Worm (Caenorhabditis elegans) whole organism, L4 larva: ENCODE data around the gene ugt-2.

Source experiments
- F26F4.8 ChIP-seq: fragments of 200-800 bp; sonication (Bioruptor generic); conservative IDR thresholded peaks from 2 replicates; pipeline ENCODE4 v1.3.6; 2022; ENCODE audit warnings: missing genetic modification characterization, missing compliant biosample characterization
- F44E2.7 ChIP-seq: fragments of 200-800 bp; sonication (Bioruptor generic); IDR thresholded peaks from 2 replicates; pipeline ENCODE4 v2.1.2; 2022; ENCODE audit warnings: missing genetic modification characterization, missing compliant biosample characterization
- F49E8.2 ChIP-seq: sonication (generic microtip); optimal IDR thresholded peaks from 2 replicates; lab custom pipeline; 2016; ENCODE audit warnings: missing compliant biosample characterization, mild to moderate bottlenecking, missing genetic modification characterization, borderline replicate concordance
- T26A8.4 ChIP-seq: fragments of 200-800 bp; sonication (Bioruptor generic); IDR thresholded peaks from 2 replicates; pipeline ENCODE4 v1.3.6; 2022; ENCODE audit warnings: missing genetic modification characterization, missing compliant biosample characterization
- Y105C5A.15 ChIP-seq: fragments of 200-800 bp; sonication (Bioruptor generic); IDR thresholded peaks from 2 replicates; pipeline ENCODE4 v1.3.6; 2022; ENCODE audit warnings: missing genetic modification characterization, missing compliant biosample characterization
- Y48G9A.11 ChIP-seq: fragments of 200-800 bp; sonication (Bioruptor generic); IDR thresholded peaks from 2 replicates; pipeline ENCODE4 v1.3.6; 2022; ENCODE audit warnings: missing genetic modification reagents, missing genetic modification characterization, missing compliant biosample characterization
- Y75B8A.6 ChIP-seq: fragments of 200-800 bp; sonication (Bioruptor generic); IDR thresholded peaks from 2 replicates; pipeline ENCODE4 v1.3.6; 2022; ENCODE audit warnings: missing genetic modification reagents, missing genetic modification characterization, missing compliant biosample characterization
- ZK546.5 ChIP-seq, 2 experiments: sonication (generic microtip); optimal IDR thresholded peaks; 2 replicates each; lab custom pipeline; 2017; ENCODE audit warnings: missing biosample characterization in 2 of 2, missing genetic modification characterization in 2 of 2
- aha-1 ChIP-seq: fragments of 150-350 bp; peaks from one replicate; lab custom pipeline; 2014; ENCODE audit warnings: missing biosample characterization, missing genetic modification characterization
- aly-2 ChIP-seq: sonication (generic microtip); optimal IDR thresholded peaks from 2 replicates; lab custom pipeline; 2018; ENCODE audit warnings: missing biosample characterization, missing genetic modification characterization
- arid-1 ChIP-seq: fragments of 200-800 bp; sonication (Bioruptor generic); conservative IDR thresholded peaks from 2 replicates; pipeline ENCODE4 v1.3.6; 2022; ENCODE audit warnings: missing genetic modification reagents, missing genetic modification characterization, missing compliant biosample characterization
- ceh-20 ChIP-seq: fragments of 200-800 bp; sonication (Bioruptor generic); IDR thresholded peaks from 2 replicates; pipeline ENCODE4 v1.3.6; 2022; ENCODE audit warnings: missing genetic modification reagents, missing genetic modification characterization, missing compliant biosample characterization
- ceh-28 ChIP-seq: fragments of 150-350 bp; optimal IDR thresholded peaks from 2 replicates; lab custom pipeline; 2014; ENCODE audit warnings: missing biosample characterization, missing genetic modification reagents, missing genetic modification characterization
- ceh-44 ChIP-seq: fragments of 200-800 bp; sonication (Bioruptor generic); IDR thresholded peaks from 2 replicates; pipeline ENCODE4 v1.3.6; 2022; ENCODE audit warnings: missing genetic modification reagents, missing genetic modification characterization, missing compliant biosample characterization
- ceh-62 ChIP-seq: sonication (generic microtip); optimal IDR thresholded peaks from 2 replicates; lab custom pipeline; 2017; ENCODE audit warnings: missing biosample characterization, missing genetic modification characterization
- ceh-82 ChIP-seq: sonication (generic microtip); optimal IDR thresholded peaks from 2 replicates; lab custom pipeline; 2017; ENCODE audit warnings: missing biosample characterization, missing genetic modification characterization
- ces-1 ChIP-seq: fragments of 150-350 bp; sonication (generic microtip); optimal IDR thresholded peaks from 4 replicates; lab custom pipeline; 2014; ENCODE audit warnings: missing biosample characterization, missing genetic modification reagents, missing genetic modification characterization
- ctbp-1 ChIP-seq: fragments of 200-800 bp; sonication (Bioruptor generic); IDR thresholded peaks from 2 replicates; pipeline ENCODE4 v1.3.6; 2022; ENCODE audit warnings: missing genetic modification reagents, missing genetic modification characterization, missing compliant biosample characterization
- daf-19 ChIP-seq: fragments of 200-800 bp; sonication (Bioruptor generic); conservative IDR thresholded peaks from 2 replicates; pipeline ENCODE4 v1.3.6; 2022; ENCODE audit warnings: missing genetic modification characterization, missing compliant biosample characterization
- daf-8 ChIP-seq: fragments of 200-800 bp; sonication (Bioruptor generic); IDR thresholded peaks from 2 replicates; pipeline ENCODE4 v1.3.6; 2022; ENCODE audit warnings: missing genetic modification characterization, missing compliant biosample characterization
- dmd-6 ChIP-seq: fragments of 200-800 bp; sonication (Bioruptor generic); IDR thresholded peaks from 2 replicates; pipeline ENCODE4 v1.3.6; 2022; ENCODE audit warnings: missing genetic modification reagents, missing genetic modification characterization, missing compliant biosample characterization
- dmd-9 ChIP-seq: fragments of 200-800 bp; sonication (Bioruptor generic); IDR thresholded peaks from 2 replicates; pipeline ENCODE4 v1.3.6; 2022; ENCODE audit warnings: missing genetic modification reagents, missing genetic modification characterization, missing compliant biosample characterization
- dpl-1 ChIP-seq: fragments of 150-350 bp; optimal IDR thresholded peaks from 2 replicates; lab custom pipeline; 2014; ENCODE audit warnings: missing biosample characterization, missing genetic modification reagents, missing genetic modification characterization
- egl-27 ChIP-seq: sonication (generic microtip); optimal IDR thresholded peaks from 3 replicates; lab custom pipeline; 2017; ENCODE audit warnings: missing biosample characterization, missing genetic modification reagents, missing genetic modification characterization
- fos-1 ChIP-seq: fragments of 150-350 bp; optimal IDR thresholded peaks from 2 replicates; lab custom pipeline; 2014; ENCODE audit warnings: missing biosample characterization, missing genetic modification characterization
- gei-8 ChIP-seq: fragments of 200-800 bp; sonication (Bioruptor generic); optimal IDR thresholded peaks from 2 replicates; lab custom pipeline; 2018; ENCODE audit warnings: mild to moderate bottlenecking, missing genetic modification characterization, missing compliant biosample characterization
- lim-7 ChIP-seq: fragments of 200-800 bp; sonication (Bioruptor generic); IDR thresholded peaks from 2 replicates; pipeline ENCODE4 v1.3.6; 2022; ENCODE audit warnings: missing genetic modification characterization, missing compliant biosample characterization
- lin-13 ChIP-seq: fragments of 150-350 bp; optimal IDR thresholded peaks from 2 replicates; lab custom pipeline; 2014; ENCODE audit warnings: missing biosample characterization, missing genetic modification reagents, missing genetic modification characterization
- lin-15B ChIP-seq: fragments of 150-350 bp; sonication (generic microtip); optimal IDR thresholded peaks from 3 replicates; lab custom pipeline; 2014; ENCODE audit warnings: missing biosample characterization, missing genetic modification characterization
- lsy-2 ChIP-seq, 2 experiments: fragments of 150-350 bp in 1 of 2; sonication (generic microtip) in 1 of 2; optimal IDR thresholded peaks; 2 replicates each; lab custom pipeline; 2014 to 2017; ENCODE audit warnings: missing biosample characterization in 2 of 2, missing genetic modification characterization in 2 of 2
- madf-5 ChIP-seq, 2 experiments: fragments of 200-800 bp; sonication (Bioruptor generic); IDR thresholded peaks; 2 replicates each; pipeline ENCODE4 v1.3.6; 2022; ENCODE audit warnings: missing compliant biosample characterization in 2 of 2, missing genetic modification characterization in 2 of 2
- madf-9 ChIP-seq: fragments of 200-800 bp; sonication (Bioruptor generic); conservative IDR thresholded peaks from 2 replicates; pipeline ENCODE4 v1.3.6; 2022; ENCODE audit warnings: missing genetic modification reagents, missing genetic modification characterization, missing compliant biosample characterization
- mdl-1 ChIP-seq, 2 experiments: fragments of 150-350 bp in 1 of 2; sonication (generic microtip) in 1 of 2; optimal IDR thresholded peaks; 2 replicates each; lab custom pipeline; 2014 to 2017; ENCODE audit warnings: missing biosample characterization in 2 of 2, missing genetic modification characterization in 2 of 2
- mdt-29 ChIP-seq: fragments of 200-800 bp; sonication (Bioruptor generic); IDR thresholded peaks from 2 replicates; pipeline ENCODE4 v1.3.6; 2022; ENCODE audit warnings: missing genetic modification reagents, missing genetic modification characterization, missing compliant biosample characterization
- mep-1 ChIP-seq: fragments of 150-350 bp; sonication (generic microtip); optimal IDR thresholded peaks from 3 replicates; lab custom pipeline; 2014; ENCODE audit warnings: missing biosample characterization, missing genetic modification characterization
- mxl-2 ChIP-seq: fragments of 200-800 bp; sonication (Bioruptor generic); conservative IDR thresholded peaks from 2 replicates; pipeline ENCODE4 v1.3.6; 2022; ENCODE audit warnings: missing genetic modification reagents, missing genetic modification characterization, missing compliant biosample characterization
- mxl-3 ChIP-seq: fragments of 200-800 bp; sonication (Bioruptor generic); optimal IDR thresholded peaks from 2 replicates; lab custom pipeline; 2018; ENCODE audit warnings: mild to moderate bottlenecking, missing genetic modification characterization, missing compliant biosample characterization
- nhr-10 ChIP-seq: fragments of 150-350 bp; optimal IDR thresholded peaks from 2 replicates; lab custom pipeline; 2014; ENCODE audit warnings: missing biosample characterization, missing genetic modification characterization
- nhr-111 ChIP-seq: fragments of 200-800 bp; sonication (Bioruptor generic); optimal IDR thresholded peaks from 2 replicates; lab custom pipeline; 2018; ENCODE audit warnings: mild to moderate bottlenecking, missing genetic modification characterization, missing compliant biosample characterization
- nhr-237 ChIP-seq: sonication (generic microtip); optimal IDR thresholded peaks from 2 replicates; lab custom pipeline; 2017; ENCODE audit warnings: missing biosample characterization, missing genetic modification characterization
- nhr-25 ChIP-seq: sonication (generic microtip); optimal IDR thresholded peaks from 2 replicates; lab custom pipeline; 2017; ENCODE audit warnings: missing genetic modification characterization, mild to moderate bottlenecking, missing compliant biosample characterization, antibody characterized with exemption, moderate library complexity, borderline replicate concordance; ENCODE audit not compliant: insufficient read depth
- nhr-41 ChIP-seq: fragments of 200-800 bp; sonication (Bioruptor generic); IDR thresholded peaks from 2 replicates; pipeline ENCODE4 v1.3.6; 2022; ENCODE audit warnings: missing genetic modification reagents, missing genetic modification characterization, missing compliant biosample characterization
- nhr-42 ChIP-seq: fragments of 200-800 bp; sonication (Bioruptor generic); IDR thresholded peaks from 2 replicates; pipeline ENCODE4 v1.3.6; 2022; ENCODE audit warnings: missing genetic modification characterization, missing compliant biosample characterization
- pha-4 ChIP-seq, 2 experiments: fragments of 150-350 bp in 1 of 2; fragments of 200-800 bp in 1 of 2; sonication (Bioruptor generic) in 1 of 2; IDR thresholded peaks in 1 of 2; optimal IDR thresholded peaks in 1 of 2; 2 replicates each; pipeline versions ENCODE4 v1.3.6 to Lab custom; 2014 to 2022; ENCODE audit warnings: missing genetic modification characterization in 2 of 2, missing genetic modification reagents in 2 of 2, missing biosample characterization in 1 of 2, missing compliant biosample characterization in 1 of 2
- set-16 ChIP-seq: fragments of 200-800 bp; sonication (Bioruptor generic); IDR thresholded peaks from 2 replicates; pipeline ENCODE4 v1.3.6; 2022; ENCODE audit warnings: missing genetic modification reagents, missing genetic modification characterization, missing compliant biosample characterization
- skn-1 ChIP-seq: fragments of 150-350 bp; optimal IDR thresholded peaks from 2 replicates; lab custom pipeline; 2014; ENCODE audit warnings: missing biosample characterization, missing genetic modification characterization
- snpc-4 ChIP-seq: fragments of 150-350 bp; optimal IDR thresholded peaks from 2 replicates; lab custom pipeline; 2014; ENCODE audit warnings: missing biosample characterization, missing genetic modification characterization
- tra-1 ChIP-seq: fragments of 200-800 bp; sonication (Bioruptor generic); IDR thresholded peaks from 2 replicates; pipeline ENCODE4 v1.3.6; 2022; ENCODE audit warnings: missing genetic modification reagents, missing genetic modification characterization, missing compliant biosample characterization
- unc-130 ChIP-seq: sonication (generic microtip); optimal IDR thresholded peaks from 2 replicates; lab custom pipeline; 2016; ENCODE audit warnings: missing genetic modification reagents, missing genetic modification characterization, missing compliant biosample characterization
- vab-7 ChIP-seq: fragments of 200-800 bp; sonication (Bioruptor generic); IDR thresholded peaks from 2 replicates; pipeline ENCODE4 v1.3.6; 2022; ENCODE audit warnings: missing genetic modification reagents, missing genetic modification characterization, missing compliant biosample characterization
- zfp-2 ChIP-seq: sonication (generic microtip); optimal IDR thresholded peaks from 2 replicates; lab custom pipeline; 2016; ENCODE audit warnings: mild to moderate bottlenecking, missing genetic modification characterization, missing compliant biosample characterization
- ztf-7 ChIP-seq: fragments of 150-350 bp; optimal IDR thresholded peaks from 2 replicates; lab custom pipeline; 2014; ENCODE audit warnings: missing biosample characterization, missing genetic modification characterization

Gene ugt-2

ce11 chrV:10399290-10399689, 689 bp downstream of the ugt-2 start (continued):
- TF ChIP-seq ceh-28 (tag; lab: Kevin White, UChicago) (no peak), F26F4.8 (GFP tag; lab: Robert Waterston, UW) (no peak), mdt-29 (GFP tag; lab: Robert Waterston, UW) (no peak), skn-1 (tag; lab: Kevin White, UChicago) (no peak), fos-1 (tag; lab: Kevin White, UChicago) (no peak), dmd-6 (GFP tag; lab: Robert Waterston, UW) (peak; percentile 93), dpl-1 (GFP tag; lab: Kevin White, UChicago) (no peak), lin-15B (tag; lab: Kevin White, UChicago) (no peak), mxl-2 (GFP tag; lab: Robert Waterston, UW) (no peak), aly-2 (tag; lab: Kevin White, UChicago) (no peak), madf-5 (GFP tag; IDR thresholded peaks at IDR 0.05; lab: Robert Waterston, UW) (no peak), nhr-10 (tag; lab: Kevin White, UChicago) (peak; percentile 42), aha-1 (tag; lab: Kevin White, UChicago) (peak; percentile 56), tra-1 (no peak), snpc-4 (tag; lab: Kevin White, UChicago) (no peak), nhr-237 (tag; lab: Kevin White, UChicago) (no peak), gei-8 (GFP tag; lab: Kevin White, UChicago) (no peak), madf-9 (GFP tag; lab: Robert Waterston, UW) (no peak), ztf-7 (tag; lab: Kevin White, UChicago) (peak; percentile 51), pha-4 (GFP tag; IDR thresholded peaks at IDR 0.05; lab: Robert Waterston, UW) (0 out of 2 replicates have a peak, but pooled peaks have one; percentile 24), pha-4 (tag; optimal IDR thresholded peaks at IDR 0.05; lab: Kevin White, UChicago) (no peak), F44E2.7 (no peak), ceh-44 (GFP tag; lab: Robert Waterston, UW) (no peak), nhr-41 (GFP tag; lab: Robert Waterston, UW) (no peak), F49E8.2 (tag; lab: Kevin White, UChicago) (no peak), vab-7 (no peak), arid-1 (no peak), daf-19 (GFP tag; lab: Robert Waterston, UW) (no peak), daf-8 (GFP tag; lab: Robert Waterston, UW) (no peak), nhr-25 (no peak), mep-1 (tag; lab: Kevin White, UChicago) (no peak), ceh-62 (tag; lab: Kevin White, UChicago) (no peak), egl-27 (tag; lab: Kevin White, UChicago) (no peak), T26A8.4 (no peak), nhr-111 (GFP tag; lab: Kevin White, UChicago) (no peak), zfp-2 (no peak), lim-7 (GFP tag; lab: Robert Waterston, UW) (no peak), Y48G9A.11 (GFP tag; lab: Robert Waterston, UW) (no peak), ces-1 (no peak), mdl-1 (tag; optimal IDR thresholded peaks at IDR 0.05; lab: Kevin White, UChicago) (peak in 1 of 2 experiments; percentile 19), nhr-42 (no peak), lsy-2 (tag; optimal IDR thresholded peaks at IDR 0.05; lab: Kevin White, UChicago) (no peak), dmd-9 (GFP tag; lab: Robert Waterston, UW) (no peak), lin-13 (GFP tag; lab: Kevin White, UChicago) (no peak), Y75B8A.6 (GFP tag; lab: Robert Waterston, UW) (no peak), ceh-20 (GFP tag; lab: Robert Waterston, UW) (no peak), ZK546.5 (tag; optimal IDR thresholded peaks at IDR 0.05; lab: Kevin White, UChicago) (no peak), unc-130 (no peak), ctbp-1 (no peak), mxl-3 (GFP tag; lab: Kevin White, UChicago) (no peak), Y105C5A.15 (GFP tag; lab: Robert Waterston, UW) (no peak), ceh-82 (tag; lab: Kevin White, UChicago) (no peak), set-16 (GFP tag; lab: Robert Waterston, UW) (no peak)
